Worm (Caenorhabditis elegans) whole organism, young adult: ENCODE data around the gene T19B10.12.

Experiments
- F10E7.11 ChIP-seq: sonication (generic microtip); optimal IDR thresholded peaks from 2 replicates; lab custom pipeline; 2017; ENCODE audit warnings: mild to moderate bottlenecking, missing genetic modification characterization, moderate library complexity, missing compliant biosample characterization
- F22D6.2 ChIP-seq: sonication (generic microtip); optimal IDR thresholded peaks from 2 replicates; lab custom pipeline; 2016; ENCODE audit warnings: mild to moderate bottlenecking, missing genetic modification characterization, missing compliant biosample characterization
- F33H1.4 ChIP-seq: fragments of 200-800 bp; sonication (Bioruptor generic); IDR thresholded peaks from 2 replicates; pipeline ENCODE4 v1.3.6; 2022; ENCODE audit warnings: missing genetic modification reagents, missing genetic modification characterization, missing compliant biosample characterization
- F55B11.4 ChIP-seq: sonication (generic microtip); optimal IDR thresholded peaks from 2 replicates; lab custom pipeline; 2016; ENCODE audit warnings: missing compliant biosample characterization, missing genetic modification characterization, borderline replicate concordance; ENCODE audit not compliant: insufficient read depth
- Y56A3A.18 ChIP-seq: fragments of 200-800 bp; sonication (Bioruptor generic); IDR thresholded peaks from 2 replicates; pipeline ENCODE4 v1.3.6; 2022; ENCODE audit warnings: missing genetic modification reagents, missing genetic modification characterization, missing compliant biosample characterization
- aptf-2 ChIP-seq: fragments of 200-800 bp; sonication (Bioruptor generic); conservative IDR thresholded peaks from 2 replicates; pipeline ENCODE4 v1.3.6; 2022; ENCODE audit warnings: missing genetic modification reagents, missing genetic modification characterization, missing compliant biosample characterization
- attf-3 ChIP-seq: fragments of 200-800 bp; sonication (Bioruptor generic); conservative IDR thresholded peaks from 2 replicates; pipeline ENCODE4 v1.3.6; 2022; ENCODE audit warnings: missing genetic modification reagents, missing genetic modification characterization, missing compliant biosample characterization
- attf-6 ChIP-seq: fragments of 200-800 bp; sonication (Bioruptor generic); IDR thresholded peaks from 2 replicates; pipeline ENCODE4 v1.3.6; 2022; ENCODE audit warnings: missing genetic modification reagents, missing genetic modification characterization, missing compliant biosample characterization
- bed-1 ChIP-seq: fragments of 200-800 bp; sonication (Bioruptor generic); IDR thresholded peaks from 2 replicates; pipeline ENCODE4 v1.3.6; 2022; ENCODE audit warnings: missing genetic modification reagents, missing genetic modification characterization, missing compliant biosample characterization
- ceh-100 ChIP-seq: fragments of 200-800 bp; sonication (Bioruptor generic); IDR thresholded peaks from 2 replicates; pipeline ENCODE4 v1.3.6; 2022; ENCODE audit warnings: missing genetic modification reagents, missing genetic modification characterization, missing compliant biosample characterization
- ceh-27 ChIP-seq: fragments of 200-800 bp; sonication (Bioruptor generic); optimal IDR thresholded peaks from 2 replicates; lab custom pipeline; 2018; ENCODE audit warnings: mild to moderate bottlenecking, missing genetic modification characterization, moderate library complexity, missing compliant biosample characterization
- ceh-40 ChIP-seq: fragments of 200-800 bp; sonication (Bioruptor generic); IDR thresholded peaks from 2 replicates; pipeline ENCODE4 v1.3.6; 2022; ENCODE audit warnings: missing genetic modification characterization, missing compliant biosample characterization
- chd-7 ChIP-seq: sonication (generic microtip); optimal IDR thresholded peaks from 2 replicates; lab custom pipeline; 2016; ENCODE audit warnings: mild to moderate bottlenecking, missing genetic modification characterization, moderate library complexity, missing compliant biosample characterization
- die-1 ChIP-seq: sonication (generic microtip); optimal IDR thresholded peaks from 2 replicates; lab custom pipeline; 2016; ENCODE audit warnings: missing genotype, mild to moderate bottlenecking, missing genetic modification characterization, missing compliant biosample characterization
- dpff-1 ChIP-seq: sonication (generic microtip); optimal IDR thresholded peaks from 2 replicates; lab custom pipeline; 2017; ENCODE audit warnings: mild to moderate bottlenecking, missing genetic modification characterization, missing compliant biosample characterization
- egl-44 ChIP-seq: fragments of 200-800 bp; sonication (Bioruptor generic); IDR thresholded peaks from 2 replicates; pipeline ENCODE4 v1.3.6; 2022; ENCODE audit warnings: missing genetic modification reagents, missing genetic modification characterization, missing compliant biosample characterization
- ets-4 ChIP-seq: fragments of 200-800 bp; sonication (Bioruptor generic); optimal IDR thresholded peaks from 2 replicates; lab custom pipeline; 2018; ENCODE audit warnings: mild to moderate bottlenecking, missing genetic modification characterization, missing compliant biosample characterization
- gei-17 ChIP-seq: fragments of 200-800 bp; sonication (Bioruptor generic); optimal IDR thresholded peaks from 2 replicates; lab custom pipeline; 2018; ENCODE audit warnings: mild to moderate bottlenecking, missing genetic modification characterization, missing compliant biosample characterization
- him-1 ChIP-seq: sonication (generic microtip); optimal IDR thresholded peaks from 2 replicates; lab custom pipeline; 2016; ENCODE audit warnings: missing genotype, missing genetic modification reagents, missing genetic modification characterization, missing compliant biosample characterization
- hlh-12 ChIP-seq: sonication (generic microtip); optimal IDR thresholded peaks from 2 replicates; lab custom pipeline; 2016; ENCODE audit warnings: missing genetic modification characterization, missing compliant biosample characterization
- hlh-26 ChIP-seq: fragments of 200-800 bp; sonication (Bioruptor generic); conservative IDR thresholded peaks from 2 replicates; pipeline ENCODE4 v1.3.6; 2022; ENCODE audit warnings: missing genetic modification reagents, missing genetic modification characterization, missing compliant biosample characterization
- hsf-1 ChIP-seq: fragments of 200-800 bp; sonication (Bioruptor generic); IDR thresholded peaks from 2 replicates; pipeline ENCODE4 v1.3.6; 2022; ENCODE audit warnings: missing genetic modification reagents, missing genetic modification characterization, missing compliant biosample characterization
- let-526 ChIP-seq: fragments of 200-800 bp; sonication (Bioruptor generic); IDR thresholded peaks from 2 replicates; pipeline ENCODE4 v1.3.6; 2022; ENCODE audit warnings: missing genetic modification reagents, missing genetic modification characterization, missing compliant biosample characterization
- lin-35 ChIP-seq, 3 experiments: fragments of 150-350 bp in 2 of 3; sonication (generic microtip) in 1 of 3; optimal IDR thresholded peaks; 2 replicates each; lab custom pipeline; 2014 to 2018; ENCODE audit warnings: missing biosample characterization in 3 of 3, missing genetic modification characterization in 3 of 3, missing genetic modification reagents in 3 of 3
- lsy-27 ChIP-seq: sonication (generic microtip); optimal IDR thresholded peaks from 2 replicates; lab custom pipeline; 2017; ENCODE audit warnings: missing genetic modification characterization, mild to moderate bottlenecking, missing compliant biosample characterization, antibody characterized with exemption, missing genotype, borderline replicate concordance; ENCODE audit not compliant: insufficient read depth
- madf-10 ChIP-seq: sonication (generic microtip); optimal IDR thresholded peaks from 2 replicates; lab custom pipeline; 2016; ENCODE audit warnings: mild to moderate bottlenecking, missing genetic modification characterization, missing compliant biosample characterization
- mel-28 ChIP-seq: sonication (generic microtip); optimal IDR thresholded peaks from 2 replicates; lab custom pipeline; 2016; ENCODE audit warnings: borderline replicate concordance, mild to moderate bottlenecking, missing genetic modification characterization, missing compliant biosample characterization
- rcor-1 ChIP-seq: fragments of 200-800 bp; sonication (Bioruptor generic); IDR thresholded peaks from 2 replicates; pipeline ENCODE4 v1.3.6; 2022; ENCODE audit warnings: missing genetic modification reagents, missing genetic modification characterization, missing compliant biosample characterization
- rec-8 ChIP-seq, 2 experiments: sonication (generic microtip); optimal IDR thresholded peaks; 2 replicates each; lab custom pipeline; 2016; ENCODE audit warnings: mild to moderate bottlenecking in 2 of 2, missing genetic modification characterization in 2 of 2, missing genetic modification reagents in 2 of 2, missing genotype in 2 of 2, missing biosample characterization in 1 of 2, missing compliant biosample characterization in 1 of 2, moderate library complexity in 1 of 2
- repo-1 ChIP-seq: sonication (generic microtip); optimal IDR thresholded peaks from 2 replicates; lab custom pipeline; 2017; ENCODE audit warnings: mild to moderate bottlenecking, missing genetic modification characterization, missing compliant biosample characterization
- sdz-38 ChIP-seq: sonication (generic microtip); optimal IDR thresholded peaks from 2 replicates; lab custom pipeline; 2016; ENCODE audit warnings: missing genotype, missing genetic modification characterization, missing compliant biosample characterization
- sea-2 ChIP-seq: fragments of 200-800 bp; sonication (Bioruptor generic); IDR thresholded peaks from 2 replicates; pipeline ENCODE4 v1.3.6; 2022; ENCODE audit warnings: missing genetic modification characterization, missing compliant biosample characterization
- snpc-3.4 ChIP-seq: sonication (generic microtip); optimal IDR thresholded peaks from 2 replicates; lab custom pipeline; 2017; ENCODE audit warnings: missing genetic modification characterization, mild to moderate bottlenecking, missing compliant biosample characterization, antibody characterized with exemption, moderate library complexity, missing genotype, missing genetic modification reagents
- tbp1 ChIP-seq: fragments of 200-800 bp; sonication (Bioruptor generic); optimal IDR thresholded peaks from 2 replicates; lab custom pipeline; 2018; ENCODE audit warnings: mild to moderate bottlenecking, missing genetic modification characterization, missing compliant biosample characterization
- tbx-9 ChIP-seq: sonication (generic microtip); optimal IDR thresholded peaks from 2 replicates; lab custom pipeline; 2016; ENCODE audit warnings: borderline replicate concordance, missing genetic modification characterization, inconsistent platforms, missing compliant biosample characterization
- unc-130 ChIP-seq: sonication (generic microtip); optimal IDR thresholded peaks from 2 replicates; lab custom pipeline; 2016; ENCODE audit warnings: missing genetic modification reagents, missing genetic modification characterization, missing compliant biosample characterization
- zim-3 ChIP-seq: sonication (generic microtip); optimal IDR thresholded peaks from 2 replicates; lab custom pipeline; 2017; ENCODE audit warnings: mild to moderate bottlenecking, missing genetic modification characterization, moderate library complexity, missing compliant biosample characterization
- ztf-26 ChIP-seq: sonication (generic microtip); optimal IDR thresholded peaks from 2 replicates; lab custom pipeline; 2017; ENCODE audit warnings: missing genetic modification characterization, missing compliant biosample characterization
- ztf-28 ChIP-seq: fragments of 200-800 bp; sonication (Bioruptor generic); IDR thresholded peaks from 2 replicates; pipeline ENCODE4 v1.3.6; 2022; ENCODE audit warnings: missing genetic modification reagents, missing genetic modification characterization, missing compliant biosample characterization
- ztf-3 ChIP-seq: fragments of 200-800 bp; sonication (Bioruptor generic); optimal IDR thresholded peaks from 2 replicates; lab custom pipeline; 2018; ENCODE audit warnings: mild to moderate bottlenecking, missing genetic modification characterization, missing compliant biosample characterization

Gene T19B10.12

ce11 chrV:11247846-11248245 is 3.0 kb upstream of the T19B10.12 start, which contains the start of gene mam-4:
mam-4 (plus strand) TSS chrV:11248146.
- TF ChIP-seq unc-130 (GFP tag; lab: Kevin White, UChicago), result no peak
- TF ChIP-seq dpff-1 (tag; lab: Kevin White, UChicago), result no peak
- no peak for TF ChIP-seq F10E7.11 (tag; lab: Kevin White, UChicago)
- TF ChIP-seq rcor-1 (GFP tag; lab: Robert Waterston, UW), result no peak
- no peak for TF ChIP-seq aptf-2 (GFP tag; lab: Robert Waterston, UW)
- no peak for TF ChIP-seq sdz-38 (tag; lab: Kevin White, UChicago)
- no peak for TF ChIP-seq him-1 (tag; lab: Kevin White, UChicago)
- no peak for TF ChIP-seq die-1 (tag; lab: Kevin White, UChicago)
- TF ChIP-seq hsf-1 (GFP tag; lab: Robert Waterston, UW), result no peak
- no peak for TF ChIP-seq lsy-27
- no peak for TF ChIP-seq F55B11.4
- TF ChIP-seq tbp1 (GFP tag; lab: Kevin White, UChicago), result no peak
- no peak for TF ChIP-seq ceh-100 (GFP tag; lab: Robert Waterston, UW)
- TF ChIP-seq ztf-28, result no peak
- no peak for TF ChIP-seq lin-35 (GFP tag; optimal IDR thresholded peaks at IDR 0.05; lab: Kevin White, UChicago)
- no peak for TF ChIP-seq hlh-12 (tag; lab: Kevin White, UChicago)

ce11 chrV:11251798-11252197 is 963 bp downstream of the T19B10.12 start:
- no peak for TF ChIP-seq ztf-3 (GFP tag; lab: Kevin White, UChicago)
- TF ChIP-seq F22D6.2 (tag; lab: Kevin White, UChicago), result no peak
- no peak for TF ChIP-seq ceh-100 (GFP tag; lab: Robert Waterston, UW)
- no peak for TF ChIP-seq mel-28 (tag; lab: Kevin White, UChicago)
- TF ChIP-seq Y56A3A.18 (GFP tag; lab: Robert Waterston, UW), result no peak
- no peak for TF ChIP-seq snpc-3.4 (tag; lab: Kevin White, UChicago)
- TF ChIP-seq sea-2 (GFP tag; lab: Robert Waterston, UW), result no peak
- no peak for TF ChIP-seq zim-3 (tag; lab: Kevin White, UChicago)
- TF ChIP-seq egl-44 (GFP tag; lab: Robert Waterston, UW), result no peak
- TF ChIP-seq ceh-40, result no peak
- TF ChIP-seq lsy-27, result no peak
- no peak for TF ChIP-seq hsf-1 (GFP tag; lab: Robert Waterston, UW)

ce11 chrV:11252429-11252828 is 1.6 kb downstream of the T19B10.12 start, which contains the start of gene srsx-33:
srsx-33 (minus strand) TSS chrV:11252529.
- no peak for TF ChIP-seq gei-17 (GFP tag; lab: Kevin White, UChicago)
- no peak for TF ChIP-seq rec-8 (tag; optimal IDR thresholded peaks at IDR 0.05; lab: Kevin White, UChicago)
- no peak for TF ChIP-seq F55B11.4
- TF ChIP-seq let-526, result no peak
- no peak for TF ChIP-seq chd-7 (tag; lab: Kevin White, UChicago)
- no peak for TF ChIP-seq hlh-26 (GFP tag; lab: Robert Waterston, UW)
- TF ChIP-seq tbx-9 (tag; lab: Kevin White, UChicago), result no peak
- TF ChIP-seq ztf-26, result no peak
- TF ChIP-seq F33H1.4 (GFP tag; lab: Robert Waterston, UW), result no peak
- TF ChIP-seq bed-1, result no peak
- TF ChIP-seq attf-3 (GFP tag; lab: Robert Waterston, UW), result no peak
- no peak for TF ChIP-seq ets-4 (GFP tag; lab: Kevin White, UChicago)
- no peak for TF ChIP-seq madf-10
- no peak for TF ChIP-seq him-1 (tag; lab: Kevin White, UChicago)
- no peak for TF ChIP-seq repo-1 (tag; lab: Kevin White, UChicago)
- no peak for TF ChIP-seq ceh-27
- TF ChIP-seq attf-6, result no peak
